Worm (Caenorhabditis elegans) whole organism, early embryonic: ENCODE data around the gene srd-33.

Experiments
- F13C5.2 ChIP-seq: sonication (generic microtip); optimal IDR thresholded peaks from 2 replicates; lab custom pipeline; 2017; ENCODE audit warnings: mild to moderate bottlenecking, missing genetic modification characterization, inconsistent platforms, missing compliant biosample characterization
- ama-1 ChIP-seq: fragments of 150-350 bp; optimal IDR thresholded peaks from 2 replicates; lab custom pipeline; 2014
- ceh-36 ChIP-seq: sonication (generic microtip); optimal IDR thresholded peaks from 2 replicates; lab custom pipeline; 2016; ENCODE audit warnings: missing genetic modification characterization, inconsistent platforms, missing compliant biosample characterization
- ets-7 ChIP-seq: sonication (generic microtip); optimal IDR thresholded peaks from 2 replicates; lab custom pipeline; 2016; ENCODE audit warnings: missing genotype, missing genetic modification characterization, missing compliant biosample characterization
- flt-1 ChIP-seq: fragments of 200-800 bp; sonication (Bioruptor generic); IDR thresholded peaks from 2 replicates; pipeline ENCODE4 v1.3.6; 2022; ENCODE audit warnings: missing genetic modification characterization, missing compliant biosample characterization
- hmg-4 ChIP-seq: fragments of 200-800 bp; sonication (Bioruptor generic); optimal IDR thresholded peaks from 2 replicates; lab custom pipeline; 2018; ENCODE audit warnings: mild to moderate bottlenecking, missing genetic modification characterization, missing compliant biosample characterization
- pes-1 ChIP-seq: fragments of 200-800 bp; sonication (Bioruptor generic); IDR thresholded peaks from 2 replicates; pipeline ENCODE4 v1.3.6; 2022; ENCODE audit warnings: missing genetic modification reagents, missing genetic modification characterization, missing compliant biosample characterization
- sea-1 ChIP-seq: fragments of 200-800 bp; sonication (Bioruptor generic); conservative IDR thresholded peaks from 2 replicates; pipeline ENCODE4 v1.3.6; 2022; ENCODE audit warnings: missing genetic modification characterization, missing compliant biosample characterization
- tbx-11 ChIP-seq: fragments of 200-800 bp; sonication (Bioruptor generic); IDR thresholded peaks from 2 replicates; pipeline ENCODE4 v1.3.6; 2022; ENCODE audit warnings: missing genetic modification characterization, missing compliant biosample characterization
- tbx-37 ChIP-seq: fragments of 200-800 bp; sonication (Bioruptor generic); conservative IDR thresholded peaks from 2 replicates; pipeline ENCODE4 v1.3.6; 2022; ENCODE audit warnings: missing genetic modification reagents, missing genetic modification characterization, missing compliant biosample characterization
- tra-4 ChIP-seq: sonication (generic microtip); optimal IDR thresholded peaks from 2 replicates; lab custom pipeline; 2017; ENCODE audit warnings: missing genetic modification characterization, missing compliant biosample characterization

DNA sequence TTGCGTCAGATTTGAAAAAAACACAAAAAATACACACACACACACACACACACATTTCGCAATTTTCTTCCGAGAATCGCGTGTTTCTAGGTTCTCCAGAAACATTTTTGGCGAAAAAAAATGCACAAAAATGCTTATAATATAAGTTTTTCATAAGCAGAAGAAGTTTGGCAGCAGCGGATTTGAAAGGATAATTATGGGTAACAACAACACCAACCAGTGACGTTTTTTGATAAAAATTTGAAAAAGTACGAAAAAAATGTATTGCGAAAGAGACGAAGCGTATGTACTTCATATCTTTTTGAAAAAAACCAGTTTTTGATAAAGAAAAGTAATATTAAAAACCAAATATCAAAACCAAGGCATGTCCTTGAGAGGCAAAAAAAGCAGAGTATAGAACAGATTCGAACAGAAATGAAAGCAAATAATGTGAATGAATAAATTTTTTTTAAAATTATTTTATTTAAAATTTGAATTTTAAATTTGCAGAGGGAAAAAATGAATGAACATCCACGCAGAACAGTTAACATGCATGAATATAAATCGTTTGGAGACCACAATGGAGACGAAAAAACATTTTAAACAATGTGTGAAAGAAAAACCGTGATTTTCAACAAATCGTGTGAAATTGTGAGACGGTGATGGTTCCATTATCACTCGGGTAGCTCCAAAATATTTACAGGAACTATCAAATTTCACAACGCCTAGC, 48.3 kb upstream of the srd-33 start:
- TF ChIP-seq sea-1 (GFP tag; lab: Robert Waterston, UW) (no peak), F13C5.2 (tag; lab: Kevin White, UChicago) (no peak), flt-1 (GFP tag; lab: Robert Waterston, UW) (no peak), hmg-4 (GFP tag; lab: Kevin White, UChicago) (no peak), tra-4 (tag; lab: Kevin White, UChicago) (no peak), tbx-11 (GFP tag; lab: Robert Waterston, UW) (no peak), ama-1 (lab: Kevin White, UChicago) (peak; percentile 27), ets-7 (no peak), ceh-36 (tag; lab: Kevin White, UChicago) (no peak), pes-1 (GFP tag; lab: Robert Waterston, UW) (no peak), tbx-37 (GFP tag; lab: Robert Waterston, UW) (no peak)
